Fruit fly (Drosophila melanogaster): ENCODE results near the gene enc.

DNA sequence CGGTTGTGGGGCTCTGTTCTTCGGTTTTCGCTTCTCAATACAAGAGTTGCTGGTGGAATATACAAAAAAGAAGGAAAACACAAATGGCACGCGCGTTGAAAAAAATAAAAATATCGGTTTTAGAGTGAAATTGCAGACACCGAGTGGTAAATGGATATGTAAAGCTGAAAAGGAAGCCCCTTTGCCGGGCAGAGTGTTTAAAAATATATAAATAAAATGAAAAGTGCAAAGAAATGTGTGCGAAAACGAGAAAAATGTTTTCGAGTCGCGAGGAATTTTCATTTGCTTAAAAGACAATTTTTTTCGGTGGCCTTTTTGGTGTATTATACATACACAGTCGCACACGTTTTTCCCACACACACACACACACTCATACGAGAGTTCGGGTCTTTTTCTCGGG is 7.4 kb downstream of the enc start:
- TF ChIP-seq CG8478 (optimal IDR thresholded peaks at IDR 0.05), result no peak
- TF ChIP-seq Dll (optimal IDR thresholded peaks at IDR 0.05), result no peak
- no peak for TF ChIP-seq psq (optimal IDR thresholded peaks at IDR 0.05)
- no peak for TF ChIP-seq usp (GFP tag; optimal IDR thresholded peaks at IDR 0.05)
